Fruit fly (Drosophila melanogaster) whole organism, embryonic: ENCODE data around the gene CG33191.
A peak's percentile ranks its signal among the peaks of the same experiment; 100 is the strongest.

ENCODE experiments used
- Adf1 ChIP-seq: fragments of 200-800 bp; sonication (Bioruptor generic); IDR thresholded peaks from 2 replicates; pipeline ENCODE4 v1.3.6; 2022; ENCODE audit warnings: missing biosample characterization, missing genetic modification characterization
- Bgb ChIP-seq: fragments of 200-800 bp; sonication (Bioruptor generic); IDR thresholded peaks from 2 replicates; pipeline ENCODE4 v1.3.6; 2022; ENCODE audit warnings: missing biosample characterization, missing genetic modification characterization; ENCODE audit not compliant: partially characterized antibody
- Bteb2 ChIP-seq: fragments of 200-800 bp; sonication (Bioruptor generic); optimal IDR thresholded peaks from 2 replicates; lab custom pipeline; 2016; ENCODE audit warnings: missing biosample characterization, missing genetic modification characterization
- CG10147 ChIP-seq: fragments of 200-800 bp; sonication (Bioruptor generic); optimal IDR thresholded peaks from 2 replicates; lab custom pipeline; 2019; ENCODE audit warnings: missing biosample characterization, mild to moderate bottlenecking, missing genetic modification characterization, moderate library complexity
- CG10654 ChIP-seq: fragments of 200-800 bp; sonication (Bioruptor generic); optimal IDR thresholded peaks from 2 replicates; lab custom pipeline; 2016; ENCODE audit warnings: missing biosample characterization, missing genetic modification characterization
- CG11093 ChIP-seq: fragments of 200-800 bp; sonication (Bioruptor generic); IDR thresholded peaks from 3 replicates; pipeline ENCODE4 v1.3.6; 2022; ENCODE audit warnings: missing biosample characterization, missing genetic modification characterization
- CG11723 ChIP-seq: fragments of 200-800 bp; sonication (Bioruptor generic); optimal IDR thresholded peaks from 2 replicates; lab custom pipeline; 2017; ENCODE audit warnings: missing biosample characterization, mild to moderate bottlenecking, missing genetic modification characterization
- CG12769 ChIP-seq: fragments of 200-800 bp; sonication (Bioruptor generic); optimal IDR thresholded peaks from 2 replicates; lab custom pipeline; 2019; ENCODE audit warnings: missing biosample characterization, mild to moderate bottlenecking, missing genetic modification characterization, moderate library complexity
- CG14965 ChIP-seq: fragments of 200-800 bp; sonication (Bioruptor generic); optimal IDR thresholded peaks from 2 replicates; lab custom pipeline; 2016; ENCODE audit warnings: missing biosample characterization, missing genetic modification characterization, borderline replicate concordance
- CG15073 ChIP-seq: fragments of 200-800 bp; sonication (Bioruptor generic); optimal IDR thresholded peaks from 2 replicates; lab custom pipeline; 2016; ENCODE audit warnings: missing biosample characterization, missing genetic modification characterization
- CG31224 ChIP-seq: fragments of 200-800 bp; sonication (Bioruptor generic); IDR thresholded peaks from 2 replicates; pipeline ENCODE4 v1.3.6; 2022; ENCODE audit warnings: missing biosample characterization, missing genetic modification characterization
- CG32532 ChIP-seq: fragments of 200-800 bp; sonication (Bioruptor generic); IDR thresholded peaks from 2 replicates; pipeline ENCODE4 v1.3.6; 2022; ENCODE audit warnings: missing biosample characterization, missing genetic modification characterization
- CG32772 ChIP-seq: fragments of 200-800 bp; sonication (Bioruptor generic); IDR thresholded peaks from 2 replicates; pipeline ENCODE4 v1.3.6; 2022; ENCODE audit warnings: missing biosample characterization, missing genetic modification characterization
- CG33557 ChIP-seq: fragments of 200-800 bp; sonication (Bioruptor generic); optimal IDR thresholded peaks from 2 replicates; lab custom pipeline; 2019; ENCODE audit warnings: missing biosample characterization, mild to moderate bottlenecking, missing genetic modification characterization, moderate library complexity
- CG4617 ChIP-seq: fragments of 200-800 bp; sonication (Bioruptor generic); optimal IDR thresholded peaks from 3 replicates; lab custom pipeline; 2016; ENCODE audit warnings: missing biosample characterization, missing genetic modification characterization, borderline replicate concordance
- CG5180 ChIP-seq: fragments of 200-800 bp; sonication (Bioruptor generic); optimal IDR thresholded peaks from 3 replicates; lab custom pipeline; 2017; ENCODE audit warnings: missing biosample characterization, missing genetic modification characterization, mild to moderate bottlenecking, moderate library complexity, missing genetic modification reagents
- CG6175 ChIP-seq: fragments of 200-800 bp; sonication (Bioruptor generic); IDR thresholded peaks from 3 replicates; pipeline ENCODE4 v1.3.6; 2022; ENCODE audit warnings: missing biosample characterization, missing genetic modification characterization
- CG7357 ChIP-seq: fragments of 200-800 bp; sonication (Bioruptor generic); IDR thresholded peaks from 3 replicates; pipeline ENCODE4 v1.3.6; 2022; ENCODE audit warnings: missing biosample characterization, missing genetic modification characterization
- CG9876 ChIP-seq: fragments of 200-800 bp; sonication (Bioruptor generic); optimal IDR thresholded peaks from 2 replicates; lab custom pipeline; 2016; ENCODE audit warnings: missing biosample characterization, missing genetic modification characterization
- Dek ChIP-seq: fragments of 200-800 bp; sonication (Bioruptor generic); optimal IDR thresholded peaks from 3 replicates; lab custom pipeline; 2019; ENCODE audit warnings: missing biosample characterization, mild to moderate bottlenecking, missing genetic modification characterization, moderate library complexity
- Doc2 ChIP-seq: fragments of 200-800 bp; sonication (Bioruptor generic); IDR thresholded peaks from 2 replicates; pipeline ENCODE4 v1.3.6; 2022; ENCODE audit warnings: missing biosample characterization, missing genetic modification characterization
- Dref ChIP-seq: fragments of 200-800 bp; sonication (Bioruptor generic); IDR thresholded peaks from 2 replicates; pipeline ENCODE4 v1.3.6; 2022; ENCODE audit warnings: missing biosample characterization, missing genetic modification characterization
- Gug ChIP-seq: fragments of 200-800 bp; sonication (Bioruptor generic); IDR thresholded peaks from 4 replicates; pipeline ENCODE4 v1.3.6; 2022; ENCODE audit warnings: missing biosample characterization, missing genetic modification characterization
- Kr ChIP-seq: fragments of 200-800 bp; sonication (Bioruptor generic); optimal IDR thresholded peaks from 2 replicates; lab custom pipeline; 2017; ENCODE audit warnings: missing biosample characterization, mild to moderate bottlenecking, missing genetic modification characterization
- Lpt ChIP-seq: fragments of >200 bp; optimal IDR thresholded peaks from 2 replicates; lab custom pipeline; 2018; ENCODE audit warnings: missing biosample characterization, missing genetic modification characterization
- Max ChIP-seq: fragments of 200-800 bp; sonication (Bioruptor generic); optimal IDR thresholded peaks from 2 replicates; lab custom pipeline; 2016; ENCODE audit warnings: missing biosample characterization, mild to moderate bottlenecking, missing genetic modification characterization
- Neu2 ChIP-seq: fragments of 200-800 bp; sonication (Bioruptor generic); optimal IDR thresholded peaks from 3 replicates; lab custom pipeline; 2016; ENCODE audit warnings: missing biosample characterization, missing genetic modification characterization, borderline replicate concordance
- Rfx ChIP-seq: fragments of 200-800 bp; sonication (Bioruptor generic); IDR thresholded peaks from 2 replicates; pipeline ENCODE4 v1.3.6; 2022; ENCODE audit warnings: missing biosample characterization, missing genetic modification characterization
- Usf ChIP-seq: fragments of 200-800 bp; sonication (Bioruptor generic); optimal IDR thresholded peaks from 2 replicates; lab custom pipeline; 2017; ENCODE audit warnings: missing genotype, missing biosample characterization, missing genetic modification characterization
- aop ChIP-seq: fragments of 200-800 bp; sonication (Bioruptor generic); IDR thresholded peaks from 2 replicates; pipeline ENCODE4 v1.3.6; 2022; ENCODE audit warnings: missing biosample characterization, missing genetic modification characterization
- az2 ChIP-seq: fragments of 200-800 bp; sonication (Bioruptor generic); optimal IDR thresholded peaks from 3 replicates; lab custom pipeline; 2016; ENCODE audit warnings: missing biosample characterization, missing genetic modification characterization
- bowl ChIP-seq: fragments of 200-800 bp; sonication (Bioruptor generic); IDR thresholded peaks from 2 replicates; pipeline ENCODE4 v1.3.6; 2022; ENCODE audit warnings: missing biosample characterization, missing genetic modification characterization
- ci ChIP-seq: fragments of 200-800 bp; sonication (Bioruptor generic); IDR thresholded peaks from 3 replicates; pipeline ENCODE4 v1.3.6; 2022; ENCODE audit warnings: missing biosample characterization, missing genetic modification characterization
- emc ChIP-seq: fragments of 200-800 bp; sonication (Bioruptor generic); optimal IDR thresholded peaks from 2 replicates; lab custom pipeline; 2016; ENCODE audit warnings: missing biosample characterization, missing genetic modification characterization
- gcm ChIP-seq: fragments of 200-800 bp; sonication (Bioruptor generic); optimal IDR thresholded peaks from 2 replicates; lab custom pipeline; 2019; ENCODE audit warnings: missing biosample characterization, mild to moderate bottlenecking, missing genetic modification characterization, moderate library complexity
- gt ChIP-seq: fragments of 200-800 bp; sonication (Bioruptor generic); IDR thresholded peaks from 2 replicates; pipeline ENCODE4 v1.3.6; 2022; ENCODE audit warnings: missing biosample characterization, missing genetic modification characterization
- inv ChIP-seq: fragments of 200-800 bp; sonication (Bioruptor generic); IDR thresholded peaks from 2 replicates; pipeline ENCODE4 v1.3.6; 2022; ENCODE audit warnings: missing biosample characterization, missing genetic modification characterization; ENCODE audit not compliant: partially characterized antibody
- lmd ChIP-seq: fragments of 200-800 bp; sonication (Bioruptor generic); IDR thresholded peaks from 2 replicates; pipeline ENCODE4 v1.3.6; 2022; ENCODE audit warnings: missing biosample characterization, missing genetic modification characterization
- lola ChIP-seq, 3 experiments: fragments of >200 bp in 2 of 3; fragments of 200-800 bp in 1 of 3; sonication (Bioruptor generic) in 1 of 3; optimal IDR thresholded peaks; 2 replicates each; lab custom pipeline; 2017 to 2019; ENCODE audit warnings: missing biosample characterization in 3 of 3, missing genetic modification characterization in 3 of 3, mild to moderate bottlenecking in 1 of 3, moderate library complexity in 1 of 3
- mam ChIP-seq: fragments of 200-800 bp; sonication (Bioruptor generic); optimal IDR thresholded peaks from 3 replicates; lab custom pipeline; 2016; ENCODE audit warnings: missing biosample characterization, missing genetic modification characterization
- p53 ChIP-seq: fragments of 200-800 bp; sonication (Bioruptor generic); optimal IDR thresholded peaks from 2 replicates; lab custom pipeline; 2016; ENCODE audit warnings: missing biosample characterization, missing genetic modification characterization
- pfk ChIP-seq: fragments of 200-800 bp; sonication (Bioruptor generic); optimal IDR thresholded peaks from 2 replicates; lab custom pipeline; 2018; ENCODE audit warnings: missing biosample characterization, mild to moderate bottlenecking, missing genetic modification characterization, moderate library complexity
- pum ChIP-seq: fragments of 200-800 bp; sonication (Bioruptor generic); optimal IDR thresholded peaks from 2 replicates; lab custom pipeline; 2016; ENCODE audit warnings: missing biosample characterization, missing genetic modification characterization
- sc ChIP-seq, 3 experiments: fragments of >200 bp in 2 of 3; fragments of 200-800 bp in 1 of 3; sonication (Bioruptor generic) in 1 of 3; optimal IDR thresholded peaks; 2 replicates in 2 of 3; 3 replicates in 1 of 3; lab custom pipeline; 2017; ENCODE audit warnings: mild to moderate bottlenecking in 1 of 3, missing biosample characterization in 1 of 3, missing genetic modification characterization in 1 of 3, missing genetic modification reagents in 1 of 3
- stwl ChIP-seq: fragments of 200-800 bp; sonication (Bioruptor generic); optimal IDR thresholded peaks from 3 replicates; lab custom pipeline; 2018; ENCODE audit warnings: missing biosample characterization, mild to moderate bottlenecking, missing genetic modification characterization, moderate library complexity
- sug ChIP-seq: fragments of 200-800 bp; optimal IDR thresholded peaks from 2 replicates; lab custom pipeline; 2019; ENCODE audit warnings: missing biosample characterization, mild to moderate bottlenecking, missing genetic modification characterization, moderate library complexity
- ttk ChIP-seq: fragments of 200-800 bp; sonication (Bioruptor generic); IDR thresholded peaks from 2 replicates; pipeline ENCODE4 v2.1.2; 2022; ENCODE audit warnings: missing biosample characterization, missing genetic modification characterization
- vnd ChIP-seq: fragments of 200-800 bp; sonication (Bioruptor generic); IDR thresholded peaks from 3 replicates; pipeline ENCODE4 v1.3.6; 2022; ENCODE audit warnings: missing biosample characterization, missing genetic modification characterization; ENCODE audit not compliant: partially characterized antibody

CG33191 gene

DNA sequence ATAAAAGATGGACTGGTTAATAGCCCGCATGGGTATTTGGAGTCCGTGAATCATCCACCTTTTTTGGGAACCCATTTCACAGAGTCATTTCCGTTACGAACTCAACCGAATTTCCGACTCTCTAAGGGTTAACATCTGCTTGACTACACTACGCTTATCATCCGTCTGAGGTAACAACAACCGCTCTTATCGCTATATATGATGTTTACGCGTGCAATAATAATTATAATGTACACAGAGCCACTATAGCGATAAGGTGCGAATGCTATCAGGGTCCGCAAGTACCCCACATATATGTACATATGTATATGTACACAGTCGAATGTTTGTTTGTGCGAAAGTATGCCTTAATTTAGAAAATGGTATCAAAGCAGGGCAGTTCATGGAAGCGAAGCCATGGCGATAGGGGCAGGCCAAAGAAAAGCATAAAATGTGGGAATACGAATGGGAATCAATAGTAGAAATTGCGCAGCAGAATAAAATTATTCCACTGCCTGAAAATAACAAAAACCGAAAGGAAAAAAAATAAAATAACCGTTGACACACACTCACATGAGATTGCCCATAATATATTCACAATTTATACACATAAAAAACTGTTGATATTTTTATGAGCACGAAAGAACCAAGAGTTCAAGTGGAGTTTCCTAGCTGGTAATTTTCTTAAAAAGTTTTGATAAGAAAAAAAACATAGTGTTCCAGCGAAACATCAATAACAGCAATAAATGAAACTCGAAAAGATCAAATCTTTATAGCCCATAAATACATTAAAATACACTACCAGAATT, 30.9 kb upstream of the CG33191 start (continued):
- TF ChIP-seq CG5180 (GFP tag; lab: Kevin White, UChicago) (peak; percentile 91), ttk (GFP tag; lab: Robert Waterston, UW) (no peak; the same call in 1 of the 2 replicates), mam (peak; percentile 69), CG12769 (tag; lab: Kevin White, UChicago) (peak; percentile 96), Kr (GFP tag; lab: Kevin White, UChicago) (peak; percentile 95), lmd (GFP tag; lab: Robert Waterston, UW) (peak; percentile 64; the same call in 1 of the 2 replicates), ci (GFP tag; lab: Robert Waterston, UW) (peak; percentile 95), CG10654 (GFP tag; lab: Kevin White, UChicago) (peak; percentile 75), Usf (GFP tag; lab: Kevin White, UChicago) (peak; percentile 22), aop (peak; percentile 59; the same call in 1 of the 2 replicates), Doc2 (GFP tag; lab: Robert Waterston, UW) (no peak), CG15073 (GFP tag; lab: Kevin White, UChicago) (peak; percentile 5), CG9876 (GFP tag; lab: Kevin White, UChicago) (peak; percentile 56), CG31224 (GFP tag; lab: Robert Waterston, UW) (peak; percentile 64), CG33557 (GFP tag; lab: Kevin White, UChicago) (peak; percentile 89), Neu2 (GFP tag; lab: Kevin White, UChicago) (no peak), lola (GFP tag; optimal IDR thresholded peaks at IDR 0.05; lab: Kevin White, UChicago) (peak in 1 of 3 experiments; percentile 62), Dek (tag; lab: Kevin White, UChicago) (peak; percentile 65), pfk (peak; percentile 87), CG11723 (peak; percentile 88), CG32772 (peak; percentile 60), CG7357 (GFP tag; lab: Robert Waterston, UW) (peak; percentile 53; the same call in 2 of the 3 replicates), az2 (GFP tag; lab: Kevin White, UChicago) (peak; percentile 41), CG14965 (GFP tag; lab: Kevin White, UChicago) (peak; percentile 67), p53 (GFP tag; lab: Kevin White, UChicago) (peak; percentile 62), CG6175 (GFP tag; lab: Robert Waterston, UW) (0 out of 3 replicates have a peak, but pooled peaks have one; percentile 7), gcm (GFP tag; lab: Kevin White, UChicago) (peak; percentile 94), CG4617 (GFP tag; lab: Kevin White, UChicago) (peak; percentile 29), Lpt (GFP tag; lab: Kevin White, UChicago) (no peak), CG32532 (GFP tag; lab: Robert Waterston, UW) (peak; percentile 84), Bteb2 (GFP tag; lab: Kevin White, UChicago) (peak; percentile 69), Rfx (GFP tag; lab: Robert Waterston, UW) (peak; percentile 74), CG10147 (GFP tag; lab: Kevin White, UChicago) (peak; percentile 0), vnd (GFP tag; lab: Robert Waterston, UW) (no peak), Bgb (peak; percentile 25; the same call in 1 of the 2 replicates), pum (GFP tag; lab: Kevin White, UChicago) (peak; percentile 23), sc (optimal IDR thresholded peaks at IDR 0.05; lab: Kevin White, UChicago) (no peak), sc (GFP tag; optimal IDR thresholded peaks at IDR 0.05; lab: Kevin White, UChicago) (peak; percentile 84), gt (GFP tag; lab: Robert Waterston, UW) (no peak), CG11093 (GFP tag; lab: Robert Waterston, UW) (peak; percentile 8; the same call in 1 of the 3 replicates), Dref (GFP tag; lab: Robert Waterston, UW) (no peak; the same call in 1 of the 2 replicates), stwl (tag; lab: Kevin White, UChicago) (peak; percentile 3), inv (no peak), emc (GFP tag; lab: Kevin White, UChicago) (peak; percentile 25), bowl (GFP tag; lab: Robert Waterston, UW) (peak; percentile 67), Adf1 (GFP tag; lab: Robert Waterston, UW) (peak; percentile 59; the same call in 1 of the 2 replicates), sug (tag; lab: Kevin White, UChicago) (peak; percentile 96), Gug (GFP tag; lab: Robert Waterston, UW) (peak; percentile 18; the same call in 1 of the 4 replicates), Max (peak; percentile 71)
